Worm (Caenorhabditis elegans) whole organism, mixed stage, embryonic: ENCODE measurements around the gene dsl-5.

Experiments
- bed-3 ChIP-seq: fragments of 200-800 bp; sonication (Bioruptor generic); optimal IDR thresholded peaks from 3 replicates; lab custom pipeline; 2018; ENCODE audit warnings: mild to moderate bottlenecking, missing genetic modification characterization, moderate library complexity, missing compliant biosample characterization
- cnd-1 ChIP-seq: fragments of 200-800 bp; sonication (Bioruptor generic); optimal IDR thresholded peaks from 2 replicates; lab custom pipeline; 2018; ENCODE audit warnings: mild to moderate bottlenecking, missing genetic modification characterization, missing compliant biosample characterization
- drap-1 ChIP-seq: fragments of 200-800 bp; sonication (Bioruptor generic); optimal IDR thresholded peaks from 3 replicates; lab custom pipeline; 2018; ENCODE audit warnings: mild to moderate bottlenecking, missing genetic modification characterization, missing compliant biosample characterization
- elt-1 ChIP-seq: sonication (generic microtip); optimal IDR thresholded peaks from 2 replicates; lab custom pipeline; 2017; ENCODE audit warnings: missing genetic modification characterization, mild to moderate bottlenecking, missing compliant biosample characterization, antibody characterized with exemption, moderate library complexity, borderline replicate concordance; ENCODE audit not compliant: insufficient read depth
- hlh-1 ChIP-seq: fragments of 150-350 bp; optimal IDR thresholded peaks from 2 replicates; lab custom pipeline; 2014; ENCODE audit warnings: missing biosample characterization, missing genetic modification reagents, missing genetic modification characterization
- lin-32 ChIP-seq: fragments of 200-800 bp; sonication (Bioruptor generic); optimal IDR thresholded peaks from 2 replicates; lab custom pipeline; 2018; ENCODE audit warnings: mild to moderate bottlenecking, missing genetic modification characterization, missing compliant biosample characterization
- tbx-8 ChIP-seq: fragments of 200-800 bp; sonication (Bioruptor generic); optimal IDR thresholded peaks from 2 replicates; lab custom pipeline; 2018; ENCODE audit warnings: mild to moderate bottlenecking, missing genetic modification characterization, moderate library complexity, missing compliant biosample characterization
- unc-120 ChIP-seq: sonication (generic microtip); optimal IDR thresholded peaks from 2 replicates; lab custom pipeline; 2017; ENCODE audit warnings: missing genetic modification characterization, missing compliant biosample characterization; ENCODE audit not compliant: poor library complexity, severe bottlenecking

The dsl-5 gene

ce11 chrIV:11570200-11570599 lies 50.6 kb downstream of the dsl-5 start, which contains the start of gene srgp-1:
srgp-1 (plus strand) TSS chrIV:11570500.
- TF ChIP-seq lin-32 (GFP tag; lab: Kevin White, UChicago) (no peak), unc-120 (no peak), cnd-1 (tag; lab: Kevin White, UChicago) (no peak)

DNA sequence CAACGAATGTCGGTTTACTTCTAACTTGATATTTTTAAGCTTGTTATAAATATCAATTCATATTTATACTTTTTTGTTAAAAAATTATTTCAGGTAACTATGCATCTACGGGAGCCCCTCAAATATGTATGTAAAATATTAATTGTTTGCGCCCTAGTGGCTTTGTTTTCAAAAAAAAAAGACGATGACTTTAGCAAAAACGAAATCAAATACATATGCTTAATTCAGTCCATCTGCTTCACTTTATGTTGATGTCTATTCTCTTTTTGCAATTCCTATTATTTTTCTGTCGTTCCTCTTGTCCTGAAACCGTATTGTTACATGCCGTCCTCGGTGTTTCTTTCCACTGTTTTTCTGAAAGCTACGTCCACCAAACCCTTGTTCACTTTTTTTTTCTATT lies 51.0 kb downstream of the dsl-5 start:
- TF ChIP-seq hlh-1 (tag; lab: Kevin White, UChicago) = no peak
- TF ChIP-seq tbx-8 = no peak
- no peak for TF ChIP-seq elt-1 (tag; lab: Kevin White, UChicago)
- no peak for TF ChIP-seq drap-1 (GFP tag; lab: Kevin White, UChicago)
- TF ChIP-seq bed-3 (GFP tag; lab: Kevin White, UChicago) = no peak
